ENCODE assay signal across 2 fruit fly cellular contexts in the genomic region with DNA sequence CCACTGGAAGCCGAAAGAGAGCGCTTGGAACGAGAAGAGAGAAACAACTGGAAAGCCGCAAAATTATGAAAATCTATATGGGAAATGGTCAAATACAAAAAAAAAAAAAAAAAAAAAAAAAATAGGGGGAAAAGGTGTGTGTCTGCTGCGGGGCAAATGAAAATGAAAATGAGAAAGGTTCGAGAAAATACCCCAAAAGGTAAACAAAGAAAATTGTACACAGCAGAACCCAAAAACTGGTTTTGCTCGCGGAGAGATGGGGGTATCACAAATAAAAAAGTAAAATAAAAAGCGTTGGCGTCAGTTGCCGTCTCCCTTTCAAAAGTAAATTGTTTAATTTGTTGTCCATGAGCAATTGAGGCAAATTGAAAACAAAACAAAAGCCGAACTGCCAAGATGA.
A peak's percentile ranks its signal among the peaks of the same experiment; 100 is the strongest.
TF ChIP-seq lines count a peak whose summit lies in the region.

No protein-coding gene starts in this region.

TF ChIP-seq in whole organism, embryonic, 481 proteins besides CTCF, POLR2A, EP300 and RAD21 (continued from another document and continues in another):
- TF ChIP-seq onecut (GFP tag; IDR thresholded peaks at IDR 0.05; lab: Robert Waterston, UW), result peak; percentile 8; the same call in 1 of the 2 replicates
- peak; percentile 76 for TF ChIP-seq ATbp (GFP tag; optimal IDR thresholded peaks at IDR 0.05; lab: Kevin White, UChicago)
- TF ChIP-seq Xrp1 (GFP tag; IDR thresholded peaks at IDR 0.05; lab: Robert Waterston, UW), result peak; percentile 62
- no peak for TF ChIP-seq usp (GFP tag; optimal IDR thresholded peaks at IDR 0.05; lab: Kevin White, UChicago)
- TF ChIP-seq hb (GFP tag; IDR thresholded peaks at IDR 0.05; lab: Robert Waterston, UW; ENCODE audit: partially characterized antibody), result no peak
- TF ChIP-seq fru (optimal IDR thresholded peaks at IDR 0.05; lab: Kevin White, UChicago), result no peak
- no peak for TF ChIP-seq ac (GFP tag; optimal IDR thresholded peaks at IDR 0.05; lab: Kevin White, UChicago)
- TF ChIP-seq CG18011 (GFP tag; optimal IDR thresholded peaks at IDR 0.05; lab: Kevin White, UChicago), result no peak
- no peak for TF ChIP-seq CG15073 (GFP tag; optimal IDR thresholded peaks at IDR 0.05; lab: Kevin White, UChicago)
- TF ChIP-seq CG9609 (GFP tag; optimal IDR thresholded peaks at IDR 0.05; lab: Kevin White, UChicago), result no peak
- TF ChIP-seq CG8924 (tag; optimal IDR thresholded peaks at IDR 0.05; lab: Kevin White, UChicago), result peak; percentile 16
- no peak for TF ChIP-seq tx (GFP tag; optimal IDR thresholded peaks at IDR 0.05; lab: Kevin White, UChicago)
- no peak for TF ChIP-seq inv (GFP tag; IDR thresholded peaks at IDR 0.05; lab: Robert Waterston, UW; ENCODE audit: partially characterized antibody)
- TF ChIP-seq CG17912 (GFP tag; optimal IDR thresholded peaks at IDR 0.05; lab: Kevin White, UChicago), result no peak
- peak; percentile 7 for TF ChIP-seq odd (GFP tag; optimal IDR thresholded peaks at IDR 0.05; lab: Kevin White, UChicago)
- TF ChIP-seq ap (GFP tag; IDR thresholded peaks at IDR 0.05; lab: Robert Waterston, UW), result no peak
- TF ChIP-seq lab (GFP tag; optimal IDR thresholded peaks at IDR 0.05; lab: Kevin White, UChicago), result peak; percentile 13
- no peak for TF ChIP-seq CG11696 (GFP tag; IDR thresholded peaks at IDR 0.05; lab: Robert Waterston, UW)
- TF ChIP-seq CG2120 (GFP tag; optimal IDR thresholded peaks at IDR 0.05; lab: Kevin White, UChicago), result peak; percentile 5
- no peak for TF ChIP-seq pb (GFP tag; optimal IDR thresholded peaks at IDR 0.05; lab: Kevin White, UChicago)
- TF ChIP-seq sens-2 (GFP tag; IDR thresholded peaks at IDR 0.05; lab: Robert Waterston, UW), result no peak
- TF ChIP-seq CG3407 (GFP tag; optimal IDR thresholded peaks at IDR 0.05; lab: Kevin White, UChicago), result peak; percentile 42
- TF ChIP-seq Sox100B (GFP tag; optimal IDR thresholded peaks at IDR 0.05; lab: Kevin White, UChicago), result peak; percentile 27
- TF ChIP-seq CG33557 (GFP tag; optimal IDR thresholded peaks at IDR 0.05; lab: Kevin White, UChicago), result peak; percentile 54
- no peak for TF ChIP-seq CG2129 (GFP tag; IDR thresholded peaks at IDR 0.05; lab: Robert Waterston, UW; ENCODE audit: partially characterized antibody)
- TF ChIP-seq Mad (GFP tag; optimal IDR thresholded peaks at IDR 0.05; lab: Kevin White, UChicago), result no peak
- TF ChIP-seq Hr39 (optimal IDR thresholded peaks at IDR 0.05; lab: Kevin White, UChicago), result no peak
- TF ChIP-seq CG3281 (GFP tag; optimal IDR thresholded peaks at IDR 0.05; lab: Kevin White, UChicago), result no peak
- peak; percentile 11 for TF ChIP-seq CG18262 (tag; optimal IDR thresholded peaks at IDR 0.05; lab: Kevin White, UChicago)
- no peak for TF ChIP-seq fd3F (GFP tag; optimal IDR thresholded peaks at IDR 0.05; lab: Kevin White, UChicago)
- TF ChIP-seq CG17802 (tag; optimal IDR thresholded peaks at IDR 0.05; lab: Kevin White, UChicago), result no peak
- no peak for TF ChIP-seq CG32532 (GFP tag; IDR thresholded peaks at IDR 0.05; lab: Robert Waterston, UW)
- no peak for TF ChIP-seq ind (GFP tag; optimal IDR thresholded peaks at IDR 0.05; lab: Kevin White, UChicago)
- no peak for TF ChIP-seq sim (GFP tag; IDR thresholded peaks at IDR 0.05; lab: Robert Waterston, UW)
- no peak for TF ChIP-seq MESR4 (GFP tag; optimal IDR thresholded peaks at IDR 0.05; lab: Kevin White, UChicago)
- TF ChIP-seq row (GFP tag; IDR thresholded peaks at IDR 0.05; lab: Robert Waterston, UW), result no peak
- TF ChIP-seq CG17829 (tag; optimal IDR thresholded peaks at IDR 0.05; lab: Kevin White, UChicago), result no peak
- TF ChIP-seq TFAM (GFP tag; optimal IDR thresholded peaks at IDR 0.05; lab: Kevin White, UChicago), result no peak
- no peak for TF ChIP-seq CkIIα-i1 (GFP tag; IDR thresholded peaks at IDR 0.05; lab: Robert Waterston, UW)
- no peak for TF ChIP-seq eyg (GFP tag; optimal IDR thresholded peaks at IDR 0.05; lab: Kevin White, UChicago)
- no peak for TF ChIP-seq ttk (GFP tag; IDR thresholded peaks at IDR 0.05; lab: Robert Waterston, UW)
- peak; percentile 4 for TF ChIP-seq gem (tag; optimal IDR thresholded peaks at IDR 0.05; lab: Kevin White, UChicago)
- TF ChIP-seq ase (GFP tag; IDR thresholded peaks at IDR 0.05; lab: Robert Waterston, UW), result no peak
- no peak for TF ChIP-seq CG34376 (GFP tag; optimal IDR thresholded peaks at IDR 0.05; lab: Kevin White, UChicago)
- TF ChIP-seq CG4424 (GFP tag; optimal IDR thresholded peaks at IDR 0.05; lab: Kevin White, UChicago), result peak; percentile 9
- no peak for TF ChIP-seq sc (optimal IDR thresholded peaks at IDR 0.05; lab: Kevin White, UChicago)
- TF ChIP-seq sc (GFP tag; optimal IDR thresholded peaks at IDR 0.05; lab: Kevin White, UChicago), result no peak
- no peak for TF ChIP-seq emc (GFP tag; optimal IDR thresholded peaks at IDR 0.05; lab: Kevin White, UChicago)
- TF ChIP-seq Dek (tag; optimal IDR thresholded peaks at IDR 0.05; lab: Kevin White, UChicago), result no peak
- TF ChIP-seq HLH3B (GFP tag; IDR thresholded peaks at IDR 0.05; lab: Robert Waterston, UW), result no peak
- no peak for TF ChIP-seq CG3847 (GFP tag; IDR thresholded peaks at IDR 0.05; lab: Robert Waterston, UW)
- TF ChIP-seq nau (GFP tag; optimal IDR thresholded peaks at IDR 0.05; lab: Kevin White, UChicago), result no peak
- TF ChIP-seq so (GFP tag; IDR thresholded peaks at IDR 0.05; lab: Robert Waterston, UW), result no peak
- TF ChIP-seq stwl (tag; optimal IDR thresholded peaks at IDR 0.05; lab: Kevin White, UChicago), result peak; percentile 2
- TF ChIP-seq Nf-YB (GFP tag; optimal IDR thresholded peaks at IDR 0.05; lab: Kevin White, UChicago), result peak; percentile 23
- no peak for TF ChIP-seq jumu (GFP tag; optimal IDR thresholded peaks at IDR 0.05; lab: Kevin White, UChicago)
- no peak for TF ChIP-seq CG43689 (GFP tag; IDR thresholded peaks at IDR 0.05; lab: Robert Waterston, UW)
- peak; percentile 14 for TF ChIP-seq Mes4 (GFP tag; optimal IDR thresholded peaks at IDR 0.05; lab: Kevin White, UChicago)
- no peak for TF ChIP-seq CG1602 (GFP tag; optimal IDR thresholded peaks at IDR 0.05; lab: Kevin White, UChicago)
- TF ChIP-seq CG16779 (GFP tag; IDR thresholded peaks at IDR 0.05; lab: Robert Waterston, UW), result no peak
- no peak for TF ChIP-seq lilli (GFP tag; optimal IDR thresholded peaks at IDR 0.05; lab: Kevin White, UChicago)
- TF ChIP-seq Elba2 (GFP tag; optimal IDR thresholded peaks at IDR 0.05; lab: Kevin White, UChicago), result no peak
- TF ChIP-seq CG2875 (GFP tag; optimal IDR thresholded peaks at IDR 0.05; lab: Kevin White, UChicago), result peak; percentile 17
- TF ChIP-seq Bdp1 (GFP tag; optimal IDR thresholded peaks at IDR 0.05; lab: Kevin White, UChicago), result no peak
- TF ChIP-seq CG10959 (GFP tag; IDR thresholded peaks at IDR 0.05; lab: Robert Waterston, UW), result no peak
- TF ChIP-seq CG1647 (GFP tag; optimal IDR thresholded peaks at IDR 0.05; lab: Kevin White, UChicago), result no peak
- no peak for TF ChIP-seq slp2 (GFP tag; optimal IDR thresholded peaks at IDR 0.05; lab: Kevin White, UChicago)

TF ChIP-seq in whole organism, prepupa, 60 proteins besides CTCF, POLR2A, EP300 and RAD21 (continued from another document):
- TF ChIP-seq CG6854 (GFP tag; optimal IDR thresholded peaks at IDR 0.05; lab: Kevin White, UChicago), result no peak
- TF ChIP-seq cyc (GFP tag; optimal IDR thresholded peaks at IDR 0.05; lab: Kevin White, UChicago), result no peak
- TF ChIP-seq Sox14 (GFP tag; optimal IDR thresholded peaks at IDR 0.05; lab: Kevin White, UChicago), result no peak
- TF ChIP-seq Hr38 (GFP tag; optimal IDR thresholded peaks at IDR 0.05; lab: Kevin White, UChicago), result no peak
TF ChIP-seq in whole organism, prepupa: peak in this region for 4.
